Fruit fly (Drosophila melanogaster) whole organism, wandering third instar larva: ENCODE measurements around the gene mid.

Experiments used
- Abd-B ChIP-seq: fragments of >200 bp; optimal IDR thresholded peaks from 2 replicates; lab custom pipeline; 2017; ENCODE audit warnings: missing biosample characterization, missing genetic modification characterization
- Hnf4 ChIP-seq: fragments of 200-800 bp; sonication (Bioruptor generic); optimal IDR thresholded peaks from 2 replicates; lab custom pipeline; 2016; ENCODE audit warnings: missing biosample characterization, mild to moderate bottlenecking, missing genetic modification characterization
- Hr83 ChIP-seq: fragments of 200-300 bp; sonication (Bioruptor generic); optimal IDR thresholded peaks from 2 replicates; lab custom pipeline; 2016; ENCODE audit warnings: missing biosample characterization, mild to moderate bottlenecking, missing genetic modification characterization, moderate library complexity; ENCODE audit not compliant: poor library complexity, severe bottlenecking
- Jra ChIP-seq: sonication (Bioruptor generic); optimal IDR thresholded peaks from 2 replicates; lab custom pipeline; 2016; ENCODE audit warnings: missing biosample characterization, missing genetic modification characterization
- Mio ChIP-seq: sonication (Bioruptor generic); optimal IDR thresholded peaks from 2 replicates; lab custom pipeline; 2016; ENCODE audit warnings: missing biosample characterization, missing genetic modification characterization
- N ChIP-seq: fragments of >200 bp; optimal IDR thresholded peaks from 2 replicates; lab custom pipeline; 2018; ENCODE audit warnings: missing biosample characterization, missing external identifiers, missing genetic modification characterization
- Vsx2 ChIP-seq: fragments of 200-300, 225-300 bp; sonication (Bioruptor generic); optimal IDR thresholded peaks from 2 replicates; lab custom pipeline; 2018; ENCODE audit warnings: missing biosample characterization, missing genetic modification characterization; ENCODE audit not compliant: partially characterized antibody
- brk ChIP-seq: fragments of 200-800 bp; sonication (Bioruptor generic); optimal IDR thresholded peaks from 2 replicates; lab custom pipeline; 2016; ENCODE audit warnings: missing biosample characterization, mild to moderate bottlenecking, missing genetic modification characterization
- dsf ChIP-seq: sonication (Bioruptor generic); optimal IDR thresholded peaks from 2 replicates; lab custom pipeline; 2016; ENCODE audit warnings: missing biosample characterization, missing genetic modification characterization, borderline replicate concordance
- ey ChIP-seq: fragments of 200-800 bp; sonication (Bioruptor generic); optimal IDR thresholded peaks from 2 replicates; lab custom pipeline; 2016; ENCODE audit warnings: missing biosample characterization, missing genetic modification characterization
- fru ChIP-seq: fragments of 200-800 bp; sonication (Bioruptor generic); optimal IDR thresholded peaks from 3 replicates; lab custom pipeline; 2016; ENCODE audit warnings: missing biosample characterization, mild to moderate bottlenecking, missing genetic modification characterization
- h ChIP-seq: fragments of 200-800 bp; sonication (Bioruptor generic); optimal IDR thresholded peaks from 3 replicates; lab custom pipeline; 2016; ENCODE audit warnings: missing biosample characterization, mild to moderate bottlenecking, missing genetic modification characterization
- jim ChIP-seq: fragments of 175-275, 200-325 bp; sonication (Bioruptor generic); optimal IDR thresholded peaks from 2 replicates; lab custom pipeline; 2016; ENCODE audit warnings: missing biosample characterization, mild to moderate bottlenecking, missing genetic modification characterization
- psq ChIP-seq: fragments of 200-800 bp; sonication (Bioruptor generic); optimal IDR thresholded peaks from 3 replicates; lab custom pipeline; 2017; ENCODE audit warnings: missing biosample characterization, mild to moderate bottlenecking, missing genetic modification characterization, moderate library complexity
- sage ChIP-seq: fragments of 200-800 bp; sonication (Bioruptor generic); optimal IDR thresholded peaks from 2 replicates; lab custom pipeline; 2016; ENCODE audit warnings: missing biosample characterization, mild to moderate bottlenecking, missing genetic modification characterization
- tai ChIP-seq: sonication (Bioruptor generic); optimal IDR thresholded peaks from 2 replicates; lab custom pipeline; 2016; ENCODE audit warnings: missing biosample characterization, missing genetic modification characterization
- usp ChIP-seq: fragments of >200 bp; optimal IDR thresholded peaks from 2 replicates; lab custom pipeline; 2017; ENCODE audit warnings: missing biosample characterization, missing genetic modification characterization

The mid gene

dm6 chr2L:5514946-5515345, 53.5 kb downstream of the mid start:
- TF ChIP-seq usp (GFP tag; lab: Kevin White, UChicago) (no peak), tai (GFP tag; lab: Kevin White, UChicago) (no peak), brk (GFP tag; lab: Kevin White, UChicago) (no peak), psq (GFP tag; lab: Kevin White, UChicago) (no peak), Vsx2 (no peak), jim (GFP tag; lab: Kevin White, UChicago) (no peak), Jra (GFP tag; lab: Kevin White, UChicago) (no peak), fru (GFP tag; lab: Kevin White, UChicago) (no peak), Hnf4 (GFP tag; lab: Kevin White, UChicago) (no peak), dsf (no peak), Hr83 (GFP tag; lab: Kevin White, UChicago) (no peak), N (no peak), h (GFP tag; lab: Kevin White, UChicago) (no peak), sage (GFP tag; lab: Kevin White, UChicago) (no peak), Abd-B (GFP tag; lab: Kevin White, UChicago) (no peak), Mio (GFP tag; lab: Kevin White, UChicago) (no peak), ey (GFP tag; lab: Kevin White, UChicago) (no peak)
